Worm (Caenorhabditis elegans): ENCODE measurements around the gene T04C10.3.

Gene T04C10.3

ce11 chrX:14773238-14773637 lies 38.9 kb upstream of the T04C10.3 start, which contains the start of gene unc-3:
unc-3 (plus strand) TSS chrX:14773538.
- TF ChIP-seq nhr-85 (tag) (peak; percentile 36), nhr-77 (tag; optimal IDR thresholded peaks at IDR 0.05) (no peak)

DNA sequence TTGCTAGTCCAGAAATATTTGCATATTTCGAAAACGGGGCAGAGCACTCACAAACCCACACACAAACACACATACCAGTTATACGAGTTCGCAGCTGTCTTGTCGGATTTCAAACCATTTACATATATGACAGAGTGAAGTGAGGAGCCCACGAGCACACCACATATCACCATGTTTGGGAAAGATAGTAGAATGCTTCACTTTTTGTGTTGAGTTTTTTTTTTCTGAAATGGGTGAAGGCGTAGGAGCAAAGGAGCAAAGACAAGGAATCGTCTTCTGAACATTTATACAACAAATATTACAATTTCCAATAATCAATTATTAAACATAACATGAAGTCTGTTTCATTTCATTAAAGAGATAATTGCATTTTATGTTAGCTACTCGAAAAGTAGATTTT lies 36.9 kb upstream of the T04C10.3 start:
- no peak for TF ChIP-seq ces-1 (GFP tag; optimal IDR thresholded peaks at IDR 0.05)
- no peak for TF ChIP-seq xbp-1 (tag; optimal IDR thresholded peaks at IDR 0.05)
- no peak for TF ChIP-seq nhr-71 (tag; optimal IDR thresholded peaks at IDR 0.05)
- TF ChIP-seq ceh-82 (tag; optimal IDR thresholded peaks at IDR 0.05): no peak
- no peak for TF ChIP-seq nhr-20 (tag; optimal IDR thresholded peaks at IDR 0.05)
- TF ChIP-seq unc-62 (GFP tag; optimal IDR thresholded peaks at IDR 0.05): no peak

DNA sequence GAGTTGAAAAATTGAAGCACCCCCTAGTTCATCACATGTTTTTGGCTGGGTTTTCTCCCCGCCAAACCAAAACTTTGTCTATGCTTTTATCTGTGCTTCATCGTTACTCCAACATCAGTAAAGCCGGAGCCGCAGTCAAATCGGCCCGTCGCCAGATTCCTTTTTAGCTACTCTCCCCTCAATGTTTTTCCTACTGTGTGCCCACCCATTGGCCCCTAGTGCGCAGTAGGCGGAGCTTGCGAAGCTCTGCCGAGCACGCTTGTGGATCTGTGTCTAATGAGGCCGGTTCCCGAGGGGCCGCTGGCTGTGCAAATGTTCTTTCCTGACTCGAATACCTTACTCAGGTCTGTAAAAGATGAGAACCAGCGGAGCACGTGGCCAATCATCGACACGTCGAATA lies 35.8 kb upstream of the T04C10.3 start:
- no peak for TF ChIP-seq efl-1 (optimal IDR thresholded peaks at IDR 0.05)
- TF ChIP-seq efl-1 (GFP tag; optimal IDR thresholded peaks at IDR 0.05 in 1 of 2): peak in 1 of 2 experiments; percentile 93
- TF ChIP-seq swsn-7 (tag; optimal IDR thresholded peaks at IDR 0.05): no peak
- TF ChIP-seq ets-5 (GFP tag; IDR thresholded peaks at IDR 0.05): no peak
- no peak for TF ChIP-seq nhr-76 (tag; optimal IDR thresholded peaks at IDR 0.05)
- no peak for TF ChIP-seq snpc-4 (tag; optimal IDR thresholded peaks at IDR 0.05)
- TF ChIP-seq nhr-71 (tag; optimal IDR thresholded peaks at IDR 0.05): no peak
- no peak for TF ChIP-seq vab-15 (tag; optimal IDR thresholded peaks at IDR 0.05)
- no peak for TF ChIP-seq ama-1 (optimal IDR thresholded peaks at IDR 0.05)
- peak; percentile 21 for TF ChIP-seq tbx-2 (tag; optimal IDR thresholded peaks at IDR 0.05)
- TF ChIP-seq unc-130 (tag; optimal IDR thresholded peaks at IDR 0.05): no peak
- no peak for TF ChIP-seq jun-1 (tag; optimal IDR thresholded peaks at IDR 0.05)
- TF ChIP-seq mab-9 (GFP tag; IDR thresholded peaks at IDR 0.05): no peak
- no peak for TF ChIP-seq irx-1 (tag; optimal IDR thresholded peaks at IDR 0.05)
- no peak for TF ChIP-seq F16B12.6 (tag; optimal IDR thresholded peaks at IDR 0.05)
- TF ChIP-seq ceh-63 (GFP tag; optimal IDR thresholded peaks at IDR 0.05): no peak
- no peak for TF ChIP-seq fkh-10 (GFP tag; optimal IDR thresholded peaks at IDR 0.05)
- no peak for TF ChIP-seq nhr-20 (tag; optimal IDR thresholded peaks at IDR 0.05)
- no peak for TF ChIP-seq C34B4.2 (tag; optimal IDR thresholded peaks at IDR 0.05)
- no peak for TF ChIP-seq lsy-2 (tag; optimal IDR thresholded peaks at IDR 0.05)
- peak; percentile 37 for TF ChIP-seq lin-14 (GFP tag; optimal IDR thresholded peaks at IDR 0.05)
- TF ChIP-seq nhr-85 (tag): no peak
- TF ChIP-seq C16A3.4 (tag; optimal IDR thresholded peaks at IDR 0.05): no peak
- TF ChIP-seq nhr-84 (tag; optimal IDR thresholded peaks at IDR 0.05): no peak
- TF ChIP-seq ceh-82 (tag; optimal IDR thresholded peaks at IDR 0.05): no peak
- TF ChIP-seq nhr-237 (tag; optimal IDR thresholded peaks at IDR 0.05): no peak

DNA sequence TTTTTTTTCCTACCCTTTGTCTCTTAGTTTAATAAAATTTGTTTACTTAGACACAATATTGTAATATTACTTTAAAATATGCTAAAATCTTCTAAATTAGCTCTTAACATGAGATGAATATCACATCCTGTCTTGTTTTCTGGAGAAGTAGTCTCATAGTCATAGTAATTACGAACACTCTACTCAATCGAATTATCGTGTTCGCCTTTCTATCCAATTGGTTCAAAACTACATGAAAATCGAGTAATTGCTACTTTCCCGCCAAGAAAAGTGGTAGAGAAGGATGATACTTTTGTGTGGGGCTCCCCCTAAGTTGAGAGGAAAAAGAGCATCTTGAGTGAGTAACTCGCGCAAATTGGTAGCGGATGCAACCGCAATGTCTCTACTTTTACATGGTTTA lies 34.0 kb upstream of the T04C10.3 start:
- TF ChIP-seq dsc-1 (tag; optimal IDR thresholded peaks at IDR 0.05) (peak; percentile 34), pqm-1 (tag; optimal IDR thresholded peaks at IDR 0.05) (no peak), swsn-7 (tag; optimal IDR thresholded peaks at IDR 0.05) (no peak)

DNA sequence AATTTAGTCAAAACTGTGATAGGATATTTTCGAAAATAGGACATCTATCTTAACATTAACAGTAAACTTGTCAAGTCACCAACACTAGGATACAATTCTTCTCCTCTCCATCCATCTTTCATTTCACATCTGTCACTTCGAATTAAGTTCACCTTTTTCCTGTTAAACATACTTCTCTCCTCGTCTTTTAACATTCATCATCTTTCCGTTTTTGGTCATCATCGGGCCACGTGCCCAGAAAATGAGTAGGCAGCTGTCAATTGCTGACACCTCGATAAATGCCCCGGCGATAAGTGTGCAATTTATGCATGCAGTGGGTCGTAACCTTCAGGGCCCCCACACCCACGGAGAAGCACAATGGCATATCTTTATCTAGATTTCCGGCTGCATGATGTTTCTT lies 32.0 kb upstream of the T04C10.3 start:
- no peak for TF ChIP-seq swsn-7 (tag; optimal IDR thresholded peaks at IDR 0.05)
- TF ChIP-seq nhr-76 (tag; optimal IDR thresholded peaks at IDR 0.05): no peak
- no peak for TF ChIP-seq lir-3 (tag; optimal IDR thresholded peaks at IDR 0.05; ENCODE audit: poor library complexity)
- TF ChIP-seq tbx-2 (tag; optimal IDR thresholded peaks at IDR 0.05): peak; percentile 61
- peak; percentile 20 for TF ChIP-seq nhr-47 (tag; optimal IDR thresholded peaks at IDR 0.05)
- no peak for TF ChIP-seq pax-3 (tag; optimal IDR thresholded peaks at IDR 0.05)
- TF ChIP-seq dpl-1 (GFP tag; optimal IDR thresholded peaks at IDR 0.05): no peak
- no peak for TF ChIP-seq mab-9 (GFP tag; IDR thresholded peaks at IDR 0.05)
- TF ChIP-seq nhr-28 (tag; optimal IDR thresholded peaks at IDR 0.05): no peak
- no peak for TF ChIP-seq fkh-8 (tag; optimal IDR thresholded peaks at IDR 0.05)
- no peak for TF ChIP-seq sox-4 (tag; optimal IDR thresholded peaks at IDR 0.05)
- no peak for TF ChIP-seq mep-1 (tag; optimal IDR thresholded peaks at IDR 0.05)
- no peak for TF ChIP-seq lin-39 (tag; optimal IDR thresholded peaks at IDR 0.05)
- TF ChIP-seq blmp-1 (tag; optimal IDR thresholded peaks at IDR 0.05): peak; percentile 61
- TF ChIP-seq skn-1 (tag; optimal IDR thresholded peaks at IDR 0.05): peak; percentile 18
- TF ChIP-seq egl-27 (tag; optimal IDR thresholded peaks at IDR 0.05): no peak
- peak; percentile 54 for TF ChIP-seq snu-23 (GFP tag; optimal IDR thresholded peaks at IDR 0.05)
- no peak for TF ChIP-seq aha-1 (tag; optimal IDR thresholded peaks at IDR 0.05)
- TF ChIP-seq rnt-1 (tag; optimal IDR thresholded peaks at IDR 0.05): no peak
- no peak for TF ChIP-seq isw-1 (GFP tag; IDR thresholded peaks at IDR 0.05)
- TF ChIP-seq F16B12.6 (tag; optimal IDR thresholded peaks at IDR 0.05): no peak
- no peak for TF ChIP-seq ztf-11 (tag; optimal IDR thresholded peaks at IDR 0.05)
